Fruit fly (Drosophila melanogaster) whole organism, embryonic: ENCODE results near the gene CG13408.

ENCODE experiments used
- Antp ChIP-seq: fragments of 200-800 bp; sonication (Bioruptor generic); optimal IDR thresholded peaks from 3 replicates; lab custom pipeline; 2016; ENCODE audit warnings: missing biosample characterization, missing genetic modification characterization
- CG10321 ChIP-seq: fragments of 200-800 bp; sonication (Bioruptor generic); IDR thresholded peaks from 2 replicates; pipeline ENCODE4 v1.3.6; 2022; ENCODE audit warnings: missing biosample characterization, missing genetic modification characterization
- CG11696 ChIP-seq: fragments of 200-800 bp; sonication (Bioruptor generic); IDR thresholded peaks from 2 replicates; pipeline ENCODE4 v1.3.6; 2022; ENCODE audit warnings: missing biosample characterization, missing genetic modification characterization
- CG12155 ChIP-seq: fragments of 200-800 bp; sonication (Bioruptor generic); optimal IDR thresholded peaks from 3 replicates; lab custom pipeline; 2016; ENCODE audit warnings: missing biosample characterization, missing genetic modification characterization
- CG13424 ChIP-seq: fragments of 200-800 bp; sonication (Bioruptor generic); optimal IDR thresholded peaks from 2 replicates; lab custom pipeline; 2019; ENCODE audit warnings: missing biosample characterization, mild to moderate bottlenecking, missing genetic modification characterization, moderate library complexity
- CG14860 ChIP-seq: fragments of 200-800 bp; sonication (Bioruptor generic); IDR thresholded peaks from 3 replicates; pipeline ENCODE4 v1.3.6; 2022; ENCODE audit warnings: missing biosample characterization, missing genetic modification characterization; ENCODE audit not compliant: partially characterized antibody
- CG1529 ChIP-seq: fragments of 200-800 bp; sonication (Bioruptor generic); optimal IDR thresholded peaks from 3 replicates; lab custom pipeline; 2018; ENCODE audit warnings: missing biosample characterization, missing genetic modification characterization
- CG15514 ChIP-seq: fragments of 200-800 bp; sonication (Bioruptor generic); optimal IDR thresholded peaks from 3 replicates; lab custom pipeline; 2017; ENCODE audit warnings: missing biosample characterization, missing genetic modification characterization, mild to moderate bottlenecking, moderate library complexity, missing genetic modification reagents
- CG15696 ChIP-seq: fragments of 200-800 bp; sonication (Bioruptor generic); optimal IDR thresholded peaks from 2 replicates; lab custom pipeline; 2019; ENCODE audit warnings: missing biosample characterization, mild to moderate bottlenecking, missing genetic modification characterization, moderate library complexity
- CG16815 ChIP-seq: fragments of 200-800 bp; sonication (Bioruptor generic); optimal IDR thresholded peaks from 3 replicates; lab custom pipeline; 2017; ENCODE audit warnings: missing biosample characterization, mild to moderate bottlenecking, missing genetic modification characterization
- CG17385 ChIP-seq: fragments of 200-800 bp; sonication (Bioruptor generic); optimal IDR thresholded peaks from 3 replicates; lab custom pipeline; 2018; ENCODE audit warnings: missing biosample characterization, mild to moderate bottlenecking, missing genetic modification characterization
- CG17912 ChIP-seq: fragments of 200-800 bp; sonication (Bioruptor generic); optimal IDR thresholded peaks from 2 replicates; lab custom pipeline; 2018; ENCODE audit warnings: missing biosample characterization, mild to moderate bottlenecking, missing genetic modification characterization
- CG2116 ChIP-seq: fragments of 200-800 bp; sonication (Bioruptor generic); optimal IDR thresholded peaks from 3 replicates; lab custom pipeline; 2018; ENCODE audit warnings: missing biosample characterization, mild to moderate bottlenecking, missing genetic modification characterization
- CG3163 ChIP-seq: fragments of 200-800 bp; sonication (Bioruptor generic); optimal IDR thresholded peaks from 3 replicates; lab custom pipeline; 2016; ENCODE audit warnings: missing biosample characterization, missing genetic modification characterization
- CG4360 ChIP-seq: fragments of 200-800 bp; sonication (Bioruptor generic); IDR thresholded peaks from 2 replicates; pipeline ENCODE4 v1.3.6; 2022; ENCODE audit warnings: missing biosample characterization, missing genetic modification characterization
- CG43689 ChIP-seq: fragments of 200-800 bp; sonication (Bioruptor generic); IDR thresholded peaks from 2 replicates; pipeline ENCODE4 v1.3.6; 2022; ENCODE audit warnings: missing biosample characterization, missing genetic modification characterization
- CG4854 ChIP-seq: fragments of 200-800 bp; sonication (Bioruptor generic); optimal IDR thresholded peaks from 2 replicates; lab custom pipeline; 2016; ENCODE audit warnings: missing biosample characterization, missing genetic modification characterization, inconsistent platforms
- CG6272 ChIP-seq: fragments of 200-800 bp; sonication (Bioruptor generic); IDR thresholded peaks from 2 replicates; pipeline ENCODE4 v1.3.6; 2022; ENCODE audit warnings: missing biosample characterization, missing genetic modification characterization
- CG6791 ChIP-seq: fragments of 200-800 bp; sonication (Bioruptor generic); IDR thresholded peaks from 3 replicates; pipeline ENCODE4 v1.3.6; 2022; ENCODE audit warnings: missing biosample characterization, missing genetic modification characterization; ENCODE audit not compliant: partially characterized antibody
- CG7786 ChIP-seq: fragments of 200-800 bp; sonication (Bioruptor generic); optimal IDR thresholded peaks from 2 replicates; lab custom pipeline; 2016; ENCODE audit warnings: missing biosample characterization, missing genetic modification characterization
- CG9932 ChIP-seq: fragments of 200-800 bp; sonication (Bioruptor generic); IDR thresholded peaks from 2 replicates; pipeline ENCODE4 v1.3.6; 2022; ENCODE audit warnings: missing biosample characterization, missing genetic modification characterization
- D19B ChIP-seq: fragments of 200-800 bp; sonication (Bioruptor generic); optimal IDR thresholded peaks from 2 replicates; lab custom pipeline; 2017; ENCODE audit warnings: missing biosample characterization, mild to moderate bottlenecking, missing genetic modification characterization
- Dip3 ChIP-seq: fragments of 200-800 bp; sonication (Bioruptor generic); optimal IDR thresholded peaks from 3 replicates; lab custom pipeline; 2016; ENCODE audit warnings: missing biosample characterization, missing genetic modification characterization
- Kr ChIP-seq: fragments of 200-800 bp; sonication (Bioruptor generic); optimal IDR thresholded peaks from 2 replicates; lab custom pipeline; 2017; ENCODE audit warnings: missing biosample characterization, mild to moderate bottlenecking, missing genetic modification characterization
- Med ChIP-seq: fragments of 200-800 bp; sonication (Bioruptor generic); peaks from one replicate; lab custom pipeline; 2016; ENCODE audit warnings: missing biosample characterization, missing genetic modification characterization, mild to moderate bottlenecking, inconsistent platforms, moderate library complexity
- Myb ChIP-seq: fragments of 200-800 bp; sonication (Bioruptor generic); optimal IDR thresholded peaks from 2 replicates; lab custom pipeline; 2016; ENCODE audit warnings: missing biosample characterization, missing genetic modification characterization
- Optix ChIP-seq: fragments of 200-800 bp; sonication (Bioruptor generic); IDR thresholded peaks from 3 replicates; pipeline ENCODE4 v1.3.6; 2022; ENCODE audit warnings: missing biosample characterization, missing genetic modification characterization
- Taf1 ChIP-seq: fragments of 200-800 bp; sonication (Bioruptor generic); IDR thresholded peaks from 2 replicates; pipeline ENCODE4 v1.3.6; 2022; ENCODE audit warnings: missing biosample characterization, missing genetic modification characterization
- ap ChIP-seq: fragments of 200-800 bp; sonication (Bioruptor generic); IDR thresholded peaks from 2 replicates; pipeline ENCODE4 v1.3.6; 2022; ENCODE audit warnings: missing biosample characterization, missing genetic modification characterization
- chinmo ChIP-seq: fragments of 200-800 bp; sonication (Bioruptor generic); IDR thresholded peaks from 4 replicates; pipeline ENCODE4 v1.3.6; 2022; ENCODE audit warnings: missing biosample characterization, missing genetic modification characterization; ENCODE audit not compliant: partially characterized antibody
- dimm ChIP-seq: fragments of 200-800 bp; sonication (Bioruptor generic); IDR thresholded peaks from 2 replicates; pipeline ENCODE4 v1.3.6; 2022; ENCODE audit warnings: missing biosample characterization, missing genetic modification characterization
- dmrt99B ChIP-seq: fragments of 200-800 bp; sonication (Bioruptor generic); optimal IDR thresholded peaks from 2 replicates; lab custom pipeline; 2018; ENCODE audit warnings: missing biosample characterization, mild to moderate bottlenecking, missing genetic modification characterization, moderate library complexity
- en ChIP-seq: fragments of 200-800 bp; sonication (Bioruptor generic); optimal IDR thresholded peaks from 2 replicates; lab custom pipeline; 2016; ENCODE audit warnings: missing biosample characterization, missing genetic modification characterization
- esg ChIP-seq: fragments of 200-800 bp; sonication (Bioruptor generic); conservative IDR thresholded peaks from 2 replicates; pipeline ENCODE4 v1.3.6; 2022; ENCODE audit warnings: missing biosample characterization, missing genetic modification characterization
- gt ChIP-seq: fragments of 200-800 bp; sonication (Bioruptor generic); IDR thresholded peaks from 2 replicates; pipeline ENCODE4 v1.3.6; 2022; ENCODE audit warnings: missing biosample characterization, missing genetic modification characterization
- hbn ChIP-seq: fragments of 200-800 bp; sonication (Bioruptor generic); IDR thresholded peaks from 2 replicates; pipeline ENCODE4 v1.3.6; 2022; ENCODE audit warnings: missing biosample characterization, missing genetic modification characterization; ENCODE audit not compliant: partially characterized antibody
- jigr1 ChIP-seq: fragments of 200-800 bp; sonication (Bioruptor generic); IDR thresholded peaks from 3 replicates; pipeline ENCODE4 v1.3.6; 2022; ENCODE audit warnings: missing biosample characterization, missing genetic modification characterization
- lab ChIP-seq: fragments of 200-800 bp; sonication (Bioruptor generic); optimal IDR thresholded peaks from 3 replicates; lab custom pipeline; 2017; ENCODE audit warnings: missing biosample characterization, missing genetic modification characterization, mild to moderate bottlenecking, moderate library complexity, missing genetic modification reagents
- lilli ChIP-seq: fragments of 200-800 bp; sonication (Bioruptor generic); optimal IDR thresholded peaks from 3 replicates; lab custom pipeline; 2016; ENCODE audit warnings: missing biosample characterization, missing genetic modification characterization
- mirr ChIP-seq: fragments of 200-800 bp; sonication (Bioruptor generic); optimal IDR thresholded peaks from 3 replicates; lab custom pipeline; 2018; ENCODE audit warnings: missing biosample characterization, mild to moderate bottlenecking, missing genetic modification characterization
- nerfin-1 ChIP-seq: fragments of 200-800 bp; sonication (Bioruptor generic); optimal IDR thresholded peaks from 3 replicates; lab custom pipeline; 2019; ENCODE audit warnings: missing biosample characterization, mild to moderate bottlenecking, missing genetic modification characterization, moderate library complexity
- peb ChIP-seq: fragments of 200-800 bp; sonication (Bioruptor generic); IDR thresholded peaks from 2 replicates; pipeline ENCODE4 v1.3.6; 2022; ENCODE audit warnings: missing biosample characterization, missing genetic modification characterization
- phol ChIP-seq: fragments of 200-800 bp; sonication (Bioruptor generic); optimal IDR thresholded peaks from 3 replicates; lab custom pipeline; 2018; ENCODE audit warnings: missing biosample characterization, mild to moderate bottlenecking, missing genetic modification characterization, moderate library complexity
- run ChIP-seq: fragments of 200-800 bp; sonication (Bioruptor generic); optimal IDR thresholded peaks from 3 replicates; lab custom pipeline; 2018; ENCODE audit warnings: missing biosample characterization, mild to moderate bottlenecking, missing genetic modification characterization
- scrt ChIP-seq: fragments of 200-800 bp; sonication (Bioruptor generic); optimal IDR thresholded peaks from 2 replicates; lab custom pipeline; 2018; ENCODE audit warnings: missing biosample characterization, mild to moderate bottlenecking, missing genetic modification characterization, moderate library complexity
- sisA ChIP-seq: fragments of 200-800 bp; sonication (Bioruptor generic); IDR thresholded peaks from 2 replicates; pipeline ENCODE4 v1.3.6; 2022; ENCODE audit warnings: missing biosample characterization, missing genetic modification characterization
- sr ChIP-seq: fragments of 200-800 bp; sonication (Bioruptor generic); IDR thresholded peaks from 3 replicates; pipeline ENCODE4 v1.3.6; 2022; ENCODE audit warnings: missing biosample characterization, missing genetic modification characterization
- stwl ChIP-seq: fragments of 200-800 bp; sonication (Bioruptor generic); optimal IDR thresholded peaks from 3 replicates; lab custom pipeline; 2018; ENCODE audit warnings: missing biosample characterization, mild to moderate bottlenecking, missing genetic modification characterization, moderate library complexity
- wek ChIP-seq: fragments of 200-800 bp; sonication (Bioruptor generic); optimal IDR thresholded peaks from 3 replicates; lab custom pipeline; 2018; ENCODE audit warnings: missing biosample characterization, mild to moderate bottlenecking, missing genetic modification characterization, moderate library complexity
- yki ChIP-seq: fragments of >200 bp; optimal IDR thresholded peaks from 3 replicates; lab custom pipeline; 2018
- z ChIP-seq: fragments of 200-800 bp; sonication (Bioruptor generic); IDR thresholded peaks from 3 replicates; pipeline ENCODE4 v1.3.6; 2022; ENCODE audit warnings: missing biosample characterization, missing genetic modification characterization

Gene CG13408

DNA sequence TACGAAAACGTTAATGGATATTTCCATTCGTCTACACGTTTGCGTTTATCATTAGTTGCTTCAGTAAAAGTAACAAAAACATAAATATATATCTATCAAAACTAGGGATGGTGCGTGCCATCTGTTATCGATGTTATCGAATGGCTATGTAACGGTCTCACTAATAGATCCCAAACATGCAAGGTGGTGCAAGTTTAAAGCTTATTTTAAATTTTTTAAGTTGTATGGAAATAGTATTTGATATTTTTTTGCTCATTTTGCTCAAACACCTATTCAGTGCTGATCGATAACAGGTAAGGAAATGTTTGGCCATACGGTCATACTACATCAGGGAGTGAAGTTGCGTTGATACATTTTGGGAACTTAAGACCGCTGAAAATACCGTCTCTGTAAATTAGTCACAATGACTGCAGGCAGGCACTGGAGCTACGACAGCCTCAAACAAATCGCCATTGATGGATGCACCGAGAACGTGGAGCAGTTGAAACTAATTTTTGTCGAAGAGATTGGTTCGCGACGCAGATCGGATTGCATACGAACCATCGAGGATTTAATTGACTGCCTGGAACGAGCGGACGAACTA is 45.9 kb upstream of the CG13408 start, which contains the start of the genes CG45099, CG6015, pit and Fadd (continued):
- TF ChIP-seq Kr (GFP tag; lab: Kevin White, UChicago), result no peak
- no peak for TF ChIP-seq peb (GFP tag; lab: Robert Waterston, UW)
- TF ChIP-seq Dip3 (GFP tag; lab: Kevin White, UChicago), result no peak
- TF ChIP-seq CG10321 (GFP tag; lab: Robert Waterston, UW), result no peak
- no peak for TF ChIP-seq CG16815 (GFP tag; lab: Kevin White, UChicago)
- TF ChIP-seq dimm (GFP tag; lab: Robert Waterston, UW), result no peak
- TF ChIP-seq CG17385 (GFP tag; lab: Kevin White, UChicago), result no peak
- no peak; the same call in 1 of the 2 replicates for TF ChIP-seq hbn (GFP tag; lab: Robert Waterston, UW)
- no peak for TF ChIP-seq en (GFP tag; lab: Kevin White, UChicago)
- TF ChIP-seq CG9932, result peak; percentile 9; the same call in 1 of the 2 replicates
- no peak for TF ChIP-seq Taf1 (GFP tag; lab: Robert Waterston, UW)
- TF ChIP-seq run (tag; lab: Kevin White, UChicago), result no peak
- TF ChIP-seq sr (GFP tag; lab: Robert Waterston, UW), result no peak
- no peak for TF ChIP-seq CG1529 (GFP tag; lab: Kevin White, UChicago)
- TF ChIP-seq CG6272 (GFP tag; lab: Robert Waterston, UW), result no peak
- peak; percentile 25 for TF ChIP-seq Myb
- TF ChIP-seq Optix (GFP tag; lab: Robert Waterston, UW), result no peak
- no peak for TF ChIP-seq esg (GFP tag; lab: Robert Waterston, UW)
- TF ChIP-seq CG13424 (tag; lab: Kevin White, UChicago), result no peak
- peak; percentile 74 for TF ChIP-seq CG2116 (GFP tag; lab: Kevin White, UChicago)
- TF ChIP-seq CG4360 (GFP tag; lab: Robert Waterston, UW), result no peak
- TF ChIP-seq lilli (GFP tag; lab: Kevin White, UChicago), result no peak
- peak; percentile 9 for TF ChIP-seq CG15514
- TF ChIP-seq CG7786 (GFP tag; lab: Kevin White, UChicago), result no peak
- TF ChIP-seq lab, result no peak
- TF ChIP-seq D19B (GFP tag; lab: Kevin White, UChicago), result no peak
- no peak for TF ChIP-seq scrt (GFP tag; lab: Kevin White, UChicago)
- TF ChIP-seq CG12155 (GFP tag; lab: Kevin White, UChicago), result no peak
- no peak for TF ChIP-seq CG17912 (GFP tag; lab: Kevin White, UChicago)
- TF ChIP-seq CG3163 (GFP tag; lab: Kevin White, UChicago), result no peak
- no peak for TF ChIP-seq ap (GFP tag; lab: Robert Waterston, UW)
- TF ChIP-seq CG43689 (GFP tag; lab: Robert Waterston, UW), result no peak
- TF ChIP-seq nerfin-1 (tag; lab: Kevin White, UChicago), result peak; percentile 30
- TF ChIP-seq phol, result peak; percentile 41
- TF ChIP-seq yki, result no peak
- no peak for TF ChIP-seq Antp (GFP tag; lab: Kevin White, UChicago)
- TF ChIP-seq CG4854 (GFP tag; lab: Kevin White, UChicago), result no peak
- no peak for TF ChIP-seq CG11696 (GFP tag; lab: Robert Waterston, UW)
- TF ChIP-seq jigr1, result no peak
- no peak for TF ChIP-seq wek
- TF ChIP-seq CG15696 (tag; lab: Kevin White, UChicago), result peak; percentile 11
- no peak for TF ChIP-seq sisA
- TF ChIP-seq mirr (GFP tag; lab: Kevin White, UChicago), result no peak
- no peak for TF ChIP-seq gt (GFP tag; lab: Robert Waterston, UW)
- TF ChIP-seq CG6791 (GFP tag; lab: Robert Waterston, UW), result peak; percentile 56; the same call in 2 of the 3 replicates
- no peak for TF ChIP-seq dmrt99B (tag; lab: Kevin White, UChicago)
- peak; percentile 92 for TF ChIP-seq Med (GFP tag; lab: Kevin White, UChicago)
- TF ChIP-seq z (GFP tag; lab: Robert Waterston, UW), result no peak
- no peak for TF ChIP-seq chinmo (GFP tag; lab: Robert Waterston, UW)
- TF ChIP-seq stwl (tag; lab: Kevin White, UChicago), result peak; percentile 81
- peak; percentile 65; the same call in 2 of the 3 replicates for TF ChIP-seq CG14860 (GFP tag; lab: Robert Waterston, UW)
